Worm (Caenorhabditis elegans): Measurements from ENCODE around the gene best-2.

best-2 gene

ce11 chrIV:13127720-13128119, 14.8 kb upstream of the best-2 start:
- TF ChIP-seq mls-2 (tag; optimal IDR thresholded peaks at IDR 0.05), result no peak
- peak; percentile 55 for TF ChIP-seq ces-1 (GFP tag; optimal IDR thresholded peaks at IDR 0.05)

ce11 chrIV:13125999-13126398, 13.1 kb upstream of the best-2 start:
- TF ChIP-seq unc-62 (GFP tag; optimal IDR thresholded peaks at IDR 0.05) (peak; percentile 17), zip-8 (tag; optimal IDR thresholded peaks at IDR 0.05) (no peak), ceh-83 (GFP tag; optimal IDR thresholded peaks at IDR 0.05) (no peak), nhr-2 (tag; optimal IDR thresholded peaks at IDR 0.05) (no peak), sem-2 (GFP tag; optimal IDR thresholded peaks at IDR 0.05) (no peak), hlh-1 (tag; optimal IDR thresholded peaks at IDR 0.05) (peak; percentile 92)

- TF ChIP-seq cnd-1 (tag; optimal IDR thresholded peaks at IDR 0.05) (peak; percentile 57), lin-13 (tag; optimal IDR thresholded peaks at IDR 0.05) (no peak), ces-1 (GFP tag; optimal IDR thresholded peaks at IDR 0.05) (peak; percentile 67)
Observed at ce11 chrIV:13121396-13121795, 8.5 kb upstream of the best-2 start.

ce11 chrIV:13118794-13119193, 5.9 kb upstream of the best-2 start, which contains the start of gene unc-30:
Gene unc-30, plus strand, starts transcription at chrIV:13118977.
- TF ChIP-seq unc-62 (GFP tag; optimal IDR thresholded peaks at IDR 0.05) (no peak), lsy-2 (tag; optimal IDR thresholded peaks at IDR 0.05) (peak; percentile 58)

- TF ChIP-seq cnd-1 (tag; optimal IDR thresholded peaks at IDR 0.05) (peak; percentile 51), elt-1 (tag; optimal IDR thresholded peaks at IDR 0.05; ENCODE audit: borderline replicate concordance, insufficient read depth) (no peak), nhr-2 (tag; optimal IDR thresholded peaks at IDR 0.05) (peak; percentile 59), unc-62 (GFP tag; optimal IDR thresholded peaks at IDR 0.05) (peak; percentile 3), zip-8 (tag; optimal IDR thresholded peaks at IDR 0.05) (peak; percentile 60), ztf-11 (tag; optimal IDR thresholded peaks at IDR 0.05) (no peak)
Observed at ce11 chrIV:13116679-13117078, 3.8 kb upstream of the best-2 start.

ce11 chrIV:13110876-13111275, 2.0 kb downstream of the best-2 start:
- TF ChIP-seq snpc-4 (tag; optimal IDR thresholded peaks at IDR 0.05) (no peak), lsy-2 (tag; optimal IDR thresholded peaks at IDR 0.05) (no peak), nhr-12 (tag; optimal IDR thresholded peaks at IDR 0.05) (no peak)

ce11 chrIV:13109751-13110150, 3.1 kb downstream of the best-2 start, which contains the start of gene best-1:
Gene best-1, minus strand, starts transcription at chrIV:13109779.
- no peak for TF ChIP-seq ceh-83 (GFP tag; optimal IDR thresholded peaks at IDR 0.05)
- TF ChIP-seq ceh-43 (GFP tag; optimal IDR thresholded peaks at IDR 0.05), result no peak
- no peak for TF ChIP-seq elt-3 (tag; optimal IDR thresholded peaks at IDR 0.05)
- TF ChIP-seq snpc-4 (tag; optimal IDR thresholded peaks at IDR 0.05), result no peak
- no peak for TF ChIP-seq mep-1 (tag; optimal IDR thresholded peaks at IDR 0.05)
- TF ChIP-seq pha-4 (tag; optimal IDR thresholded peaks at IDR 0.05), result no peak
- no peak for TF ChIP-seq mls-2 (tag; optimal IDR thresholded peaks at IDR 0.05)
- TF ChIP-seq nhr-2 (tag; optimal IDR thresholded peaks at IDR 0.05), result no peak
- TF ChIP-seq ceh-39 (tag; optimal IDR thresholded peaks at IDR 0.05), result no peak
- TF ChIP-seq nhr-237 (tag; optimal IDR thresholded peaks at IDR 0.05), result no peak

- TF ChIP-seq unc-39 (tag; optimal IDR thresholded peaks at IDR 0.05) (no peak), bed-3 (GFP tag; optimal IDR thresholded peaks at IDR 0.05) (no peak), mep-1 (tag; optimal IDR thresholded peaks at IDR 0.05) (no peak), mab-5 (tag; optimal IDR thresholded peaks at IDR 0.05) (no peak), ceh-83 (GFP tag; optimal IDR thresholded peaks at IDR 0.05) (no peak), sem-2 (GFP tag; optimal IDR thresholded peaks at IDR 0.05) (no peak), ces-1 (GFP tag; optimal IDR thresholded peaks at IDR 0.05) (no peak), elt-1 (tag; optimal IDR thresholded peaks at IDR 0.05; ENCODE audit: borderline replicate concordance, insufficient read depth) (no peak), drap-1 (GFP tag; optimal IDR thresholded peaks at IDR 0.05) (no peak), flh-1 (GFP tag; optimal IDR thresholded peaks at IDR 0.05) (no peak), snpc-4 (tag; optimal IDR thresholded peaks at IDR 0.05) (no peak), lin-32 (GFP tag; optimal IDR thresholded peaks at IDR 0.05) (no peak), cnd-1 (tag; optimal IDR thresholded peaks at IDR 0.05) (no peak), elt-3 (tag; optimal IDR thresholded peaks at IDR 0.05) (no peak), ztf-11 (tag; optimal IDR thresholded peaks at IDR 0.05) (no peak)
Observed at ce11 chrIV:13108430-13108829, 4.5 kb downstream of the best-2 start.

Data from whole organism, mixed stage, embryonic.